Fruit fly (Drosophila melanogaster): ENCODE measurements around the gene CG32655.

Gene CG32655

DNA sequence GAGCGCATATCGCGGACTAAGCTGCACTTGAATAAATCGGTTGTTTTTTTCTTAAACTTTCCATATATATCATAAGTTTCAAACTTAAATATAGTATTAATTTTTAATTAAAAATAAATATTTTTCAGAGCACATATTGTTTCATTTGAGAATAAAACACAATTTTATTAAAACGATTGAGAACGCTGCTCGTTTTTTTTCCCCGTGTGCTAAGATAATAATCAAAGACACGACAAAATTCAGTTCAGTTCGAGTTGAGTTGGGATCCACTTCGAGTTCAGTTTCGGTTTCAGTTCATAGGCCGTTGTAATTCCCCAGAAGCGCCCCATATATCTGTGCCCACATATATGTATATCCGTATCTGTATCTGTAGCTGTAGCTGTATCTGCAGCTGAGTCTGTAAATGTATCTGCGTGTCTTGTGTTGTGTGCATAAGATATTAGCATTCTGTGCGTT is 12.8 kb downstream of the CG32655 start (continued):
- TF ChIP-seq esg (GFP tag; conservative IDR thresholded peaks at IDR 0.05) = peak; percentile 76
- no peak for TF ChIP-seq pzg (GFP tag; optimal IDR thresholded peaks at IDR 0.05)
- TF ChIP-seq Bteb2 (GFP tag; optimal IDR thresholded peaks at IDR 0.05) = no peak
- no peak for TF ChIP-seq shn (GFP tag; optimal IDR thresholded peaks at IDR 0.05)
- no peak for TF ChIP-seq dm (GFP tag; optimal IDR thresholded peaks at IDR 0.05)
- TF ChIP-seq lab (GFP tag; optimal IDR thresholded peaks at IDR 0.05) = peak; percentile 72
- TF ChIP-seq CG11504 (tag; optimal IDR thresholded peaks at IDR 0.05) = peak; percentile 83
- TF ChIP-seq CG18619 (GFP tag; optimal IDR thresholded peaks at IDR 0.05) = peak; percentile 12
- TF ChIP-seq HHEX (GFP tag; optimal IDR thresholded peaks at IDR 0.05) = peak; percentile 61
- TF ChIP-seq gsb (GFP tag; IDR thresholded peaks at IDR 0.05) = no peak
- TF ChIP-seq Six4 (GFP tag; optimal IDR thresholded peaks at IDR 0.05) = peak; percentile 68
- peak; percentile 54 for TF ChIP-seq NfI (GFP tag; optimal IDR thresholded peaks at IDR 0.05)
- no peak for TF ChIP-seq p53 (GFP tag; optimal IDR thresholded peaks at IDR 0.05)
- no peak for TF ChIP-seq CHES-1-like (GFP tag; optimal IDR thresholded peaks at IDR 0.05)
- TF ChIP-seq CG11696 (GFP tag; IDR thresholded peaks at IDR 0.05) = peak; percentile 59
- peak in 1 of 2 experiments; percentile 1 for TF ChIP-seq Pdp1 (GFP tag; optimal IDR thresholded peaks at IDR 0.05)
- peak; percentile 48 for TF ChIP-seq CG4730 (GFP tag; IDR thresholded peaks at IDR 0.05)
- no peak for TF ChIP-seq Oaz (GFP tag; IDR thresholded peaks at IDR 0.05)
- peak; percentile 39 for TF ChIP-seq CG5180 (GFP tag; optimal IDR thresholded peaks at IDR 0.05)
- TF ChIP-seq Hand (GFP tag; optimal IDR thresholded peaks at IDR 0.05) = no peak
- TF ChIP-seq CG17802 (tag; optimal IDR thresholded peaks at IDR 0.05) = no peak
- peak; percentile 17 for TF ChIP-seq CG10431 (GFP tag; optimal IDR thresholded peaks at IDR 0.05)
- peak; percentile 31 for TF ChIP-seq Vsx1 (GFP tag; optimal IDR thresholded peaks at IDR 0.05)
- no peak for TF ChIP-seq CG2120 (GFP tag; optimal IDR thresholded peaks at IDR 0.05)
- no peak for TF ChIP-seq D (optimal IDR thresholded peaks at IDR 0.05)
- peak; percentile 71 for TF ChIP-seq D (GFP tag; optimal IDR thresholded peaks at IDR 0.05)
- peak; percentile 87 for TF ChIP-seq dmrt11E (tag; optimal IDR thresholded peaks at IDR 0.05)
- peak; percentile 77 for TF ChIP-seq CG10267 (tag; optimal IDR thresholded peaks at IDR 0.05)
- TF ChIP-seq CG15479 (GFP tag; optimal IDR thresholded peaks at IDR 0.05) = no peak
- TF ChIP-seq Antp (GFP tag; optimal IDR thresholded peaks at IDR 0.05) = no peak
- no peak for TF ChIP-seq ERR (GFP tag; optimal IDR thresholded peaks at IDR 0.05)
- TF ChIP-seq Meics (GFP tag; optimal IDR thresholded peaks at IDR 0.05) = peak; percentile 48
- no peak for TF ChIP-seq CG11456 (GFP tag; IDR thresholded peaks at IDR 0.05)
- peak; percentile 44; the same call in 1 of the 3 replicates for TF ChIP-seq ase (GFP tag; IDR thresholded peaks at IDR 0.05)
- peak; percentile 48 for TF ChIP-seq CG13775 (GFP tag; optimal IDR thresholded peaks at IDR 0.05)
- no peak for TF ChIP-seq sug (tag; optimal IDR thresholded peaks at IDR 0.05)
- TF ChIP-seq ham (GFP tag; IDR thresholded peaks at IDR 0.05) = no peak
- no peak for TF ChIP-seq unc-4 (GFP tag; IDR thresholded peaks at IDR 0.05; ENCODE audit: partially characterized antibody)
- TF ChIP-seq CG16813 (GFP tag; IDR thresholded peaks at IDR 0.05; ENCODE audit: partially characterized antibody) = no peak
- TF ChIP-seq jumu (GFP tag; optimal IDR thresholded peaks at IDR 0.05) = no peak
- no peak for TF ChIP-seq Doc3 (GFP tag; IDR thresholded peaks at IDR 0.05; ENCODE audit: partially characterized antibody)
- TF ChIP-seq HLHmδ (GFP tag; optimal IDR thresholded peaks at IDR 0.05) = no peak
- TF ChIP-seq Hr39 (optimal IDR thresholded peaks at IDR 0.05) = no peak
- no peak for TF ChIP-seq CG4360 (GFP tag; IDR thresholded peaks at IDR 0.05)
- no peak for TF ChIP-seq CG15073 (GFP tag; optimal IDR thresholded peaks at IDR 0.05)
- no peak for TF ChIP-seq Neu2 (GFP tag; optimal IDR thresholded peaks at IDR 0.05; ENCODE audit: borderline replicate concordance)
- peak; percentile 62 for TF ChIP-seq CG17385 (GFP tag; optimal IDR thresholded peaks at IDR 0.05)
- TF ChIP-seq CG13296 (GFP tag; optimal IDR thresholded peaks at IDR 0.05) = peak; percentile 48
- TF ChIP-seq CG10565 (GFP tag; optimal IDR thresholded peaks at IDR 0.05) = no peak
- no peak for TF ChIP-seq fru (optimal IDR thresholded peaks at IDR 0.05)
- TF ChIP-seq tin (GFP tag; optimal IDR thresholded peaks at IDR 0.05) = peak; percentile 60

Data from whole organism, embryonic.